Fruit fly (Drosophila melanogaster) whole organism, larva: ENCODE measurements around the gene Zmynd10.

ENCODE experiments used
- noc ChIP-seq: fragments of 200-800 bp; sonication (Bioruptor generic); optimal IDR thresholded peaks from 3 replicates; lab custom pipeline; 2019; ENCODE audit warnings: missing biosample characterization, mild to moderate bottlenecking, missing genetic modification characterization, moderate library complexity

The Zmynd10 gene

dm6 chr3L:13036706-13037457, 10.6 kb upstream of the Zmynd10 start, which contains the start of gene Srrm1:
Srrm1 (plus strand) TSS chr3L:13036821.
- TF ChIP-seq noc: no peak

- TF ChIP-seq noc: no peak
These were observed 7.1 kb upstream of the Zmynd10 start for dm6 chr3L:13033361-13033760.

dm6 chr3L:13032915-13033282, 6.7 kb upstream of the Zmynd10 start:
- no peak for TF ChIP-seq noc

- no peak for TF ChIP-seq noc
These were observed 6.1 kb upstream of the Zmynd10 start for dm6 chr3L:13032085-13032914.

- no peak for TF ChIP-seq noc
These were observed 5.1 kb upstream of the Zmynd10 start for dm6 chr3L:13031326-13031725.

- TF ChIP-seq noc: peak; percentile 11
These were observed 3.9 kb upstream of the Zmynd10 start for dm6 chr3L:13030055-13030634.

- no peak for TF ChIP-seq noc
These were observed 2.5 kb upstream of the Zmynd10 start, which contains the start of gene CG17672 for dm6 chr3L:13028740-13029139. CG17672 (plus strand) TSS chr3L:13028962.

dm6 chr3L:13027333-13027732, 1.1 kb upstream of the Zmynd10 start:
- TF ChIP-seq noc: no peak

- TF ChIP-seq noc: no peak
These were observed 635 bp upstream of the Zmynd10 start for dm6 chr3L:13026872-13027271.

- peak; percentile 36 for TF ChIP-seq noc
These were observed 3.2 kb downstream of the Zmynd10 start, which contains the start of gene RpS12 for dm6 chr3L:13022854-13023560. RpS12 (plus strand) TSS chr3L:13023352.

dm6 chr3L:13022160-13022853, 3.9 kb downstream of the Zmynd10 start, which contains the start of gene Adk2:
Adk2 (minus strand) TSS chr3L:13022688.
- TF ChIP-seq noc: peak; percentile 16

- TF ChIP-seq noc: peak; percentile 77
These were observed 4.5 kb downstream of the Zmynd10 start for dm6 chr3L:13021727-13022126.

- TF ChIP-seq noc: peak; percentile 62
These were observed 6.8 kb downstream of the Zmynd10 start for dm6 chr3L:13019249-13019956.

dm6 chr3L:13017803-13018324, 8.4 kb downstream of the Zmynd10 start, which contains the start of the genes mRpL20 and Icmt:
mRpL20 (minus strand) TSS chr3L:13017867.
Icmt (plus strand) TSS chr3L:13018266.
- TF ChIP-seq noc: peak; percentile 92
